Worm (Caenorhabditis elegans): Measurements from ENCODE around the gene cdc-73.
A peak's percentile ranks its signal among the peaks of the same experiment; 100 is the strongest.

Gene cdc-73

DNA sequence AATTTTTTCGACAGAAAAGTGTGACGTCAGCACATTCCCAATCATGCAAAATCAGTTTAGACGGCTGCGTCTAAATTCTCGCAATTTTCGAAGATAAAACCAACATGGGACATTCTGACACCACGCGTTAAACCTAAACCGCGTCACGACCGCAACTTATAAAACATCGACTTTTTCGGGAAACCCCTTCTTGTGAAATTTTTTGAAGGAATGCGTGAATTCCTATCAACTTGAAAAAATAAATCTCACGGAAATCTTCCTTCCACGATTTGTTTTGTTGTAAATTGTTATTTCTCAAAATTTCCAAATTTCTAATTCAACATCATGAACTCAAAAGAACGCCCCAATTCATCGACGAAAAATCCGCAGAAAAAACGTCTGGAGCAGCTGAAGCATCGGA, 2.4 kb upstream of the cdc-73 start, which contains the start of gene F35F11.2:
Gene F35F11.2, plus strand, starts transcription at position 301 of the 400 bp plus-strand sequence.
- TF ChIP-seq elt-1 (tag; optimal IDR thresholded peaks at IDR 0.05): no peak
- TF ChIP-seq lin-39 (tag; optimal IDR thresholded peaks at IDR 0.05): no peak
- no peak for TF ChIP-seq crh-2 (tag; optimal IDR thresholded peaks at IDR 0.05)
- TF ChIP-seq lsy-2 (tag; optimal IDR thresholded peaks at IDR 0.05): no peak
- no peak for TF ChIP-seq sma-3 (GFP tag; optimal IDR thresholded peaks at IDR 0.05)
- no peak for TF ChIP-seq nhr-129 (tag; optimal IDR thresholded peaks at IDR 0.05)
- TF ChIP-seq ceh-82 (tag; optimal IDR thresholded peaks at IDR 0.05): no peak
- no peak for TF ChIP-seq fos-1 (tag; optimal IDR thresholded peaks at IDR 0.05)
- TF ChIP-seq gmeb-1 (tag; optimal IDR thresholded peaks at IDR 0.05): no peak
- TF ChIP-seq unc-39 (tag; optimal IDR thresholded peaks at IDR 0.05): no peak
- no peak for TF ChIP-seq Y55F3AM.14 (GFP tag; optimal IDR thresholded peaks at IDR 0.05)
- TF ChIP-seq sma-9 (GFP tag; optimal IDR thresholded peaks at IDR 0.05): no peak
- no peak for TF ChIP-seq sma-9 (tag; optimal IDR thresholded peaks at IDR 0.05)
- no peak for TF ChIP-seq peb-1 (tag; optimal IDR thresholded peaks at IDR 0.05)
- no peak for TF ChIP-seq mdl-1 (tag; optimal IDR thresholded peaks at IDR 0.05)
- no peak for TF ChIP-seq mbf-1 (tag; optimal IDR thresholded peaks at IDR 0.05)
- TF ChIP-seq lin-13 (GFP tag; optimal IDR thresholded peaks at IDR 0.05): no peak
- TF ChIP-seq snpc-4 (tag; optimal IDR thresholded peaks at IDR 0.05): no peak
- no peak for TF ChIP-seq dmd-4 (tag; optimal IDR thresholded peaks at IDR 0.05)
- TF ChIP-seq nhr-21 (tag; optimal IDR thresholded peaks at IDR 0.05): no peak
- TF ChIP-seq unc-55 (GFP tag; optimal IDR thresholded peaks at IDR 0.05): no peak

ce11 chrIV:4041006-4041405, 1.4 kb upstream of the cdc-73 start:
- TF ChIP-seq ztf-1 (GFP tag; conservative IDR thresholded peaks at IDR 0.05) (no peak), unc-39 (tag; optimal IDR thresholded peaks at IDR 0.05) (no peak), mbf-1 (tag; optimal IDR thresholded peaks at IDR 0.05) (no peak), nhr-11 (tag; optimal IDR thresholded peaks at IDR 0.05) (no peak), nhr-237 (tag; optimal IDR thresholded peaks at IDR 0.05) (no peak), Y55F3AM.14 (GFP tag; optimal IDR thresholded peaks at IDR 0.05) (no peak), ZK546.5 (tag; optimal IDR thresholded peaks at IDR 0.05) (no peak), dmd-4 (tag; optimal IDR thresholded peaks at IDR 0.05) (no peak), ceh-16 (tag; optimal IDR thresholded peaks at IDR 0.05) (no peak), ztf-4 (tag; optimal IDR thresholded peaks at IDR 0.05) (no peak)

DNA sequence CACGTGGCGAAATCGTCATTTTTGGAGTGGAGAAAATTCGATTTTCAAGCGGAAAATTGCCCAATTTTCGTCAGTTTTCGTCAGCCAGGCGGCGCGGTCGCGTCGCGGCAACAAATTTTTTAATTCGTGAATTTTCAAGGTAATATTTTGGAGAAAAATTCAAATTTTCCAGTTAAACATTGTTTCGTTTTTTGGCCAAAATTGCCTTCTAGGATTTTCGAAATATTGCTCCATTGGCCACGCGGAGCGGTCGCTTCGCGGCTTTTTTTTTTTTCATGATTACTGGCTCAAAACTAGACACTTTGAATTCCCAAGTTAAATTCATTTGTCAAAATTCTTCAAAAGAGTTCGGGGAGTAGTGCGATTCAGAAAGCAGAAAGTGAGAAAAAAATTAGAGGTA, 5.3 kb downstream of the cdc-73 start:
- TF ChIP-seq peb-1 (tag; optimal IDR thresholded peaks at IDR 0.05) (no peak), nhr-25 (tag; optimal IDR thresholded peaks at IDR 0.05) (no peak), nhr-23 (tag; optimal IDR thresholded peaks at IDR 0.05) (no peak), lin-13 (GFP tag; optimal IDR thresholded peaks at IDR 0.05) (no peak), unc-55 (GFP tag; optimal IDR thresholded peaks at IDR 0.05) (no peak), nhr-77 (tag; optimal IDR thresholded peaks at IDR 0.05) (no peak), elt-3 (tag; optimal IDR thresholded peaks at IDR 0.05) (no peak), nhr-11 (tag; optimal IDR thresholded peaks at IDR 0.05) (no peak), R02D3.7 (tag; optimal IDR thresholded peaks at IDR 0.05) (no peak), nhr-21 (tag; optimal IDR thresholded peaks at IDR 0.05) (no peak), mbf-1 (tag; optimal IDR thresholded peaks at IDR 0.05) (no peak), ceh-16 (tag; optimal IDR thresholded peaks at IDR 0.05) (no peak)

DNA sequence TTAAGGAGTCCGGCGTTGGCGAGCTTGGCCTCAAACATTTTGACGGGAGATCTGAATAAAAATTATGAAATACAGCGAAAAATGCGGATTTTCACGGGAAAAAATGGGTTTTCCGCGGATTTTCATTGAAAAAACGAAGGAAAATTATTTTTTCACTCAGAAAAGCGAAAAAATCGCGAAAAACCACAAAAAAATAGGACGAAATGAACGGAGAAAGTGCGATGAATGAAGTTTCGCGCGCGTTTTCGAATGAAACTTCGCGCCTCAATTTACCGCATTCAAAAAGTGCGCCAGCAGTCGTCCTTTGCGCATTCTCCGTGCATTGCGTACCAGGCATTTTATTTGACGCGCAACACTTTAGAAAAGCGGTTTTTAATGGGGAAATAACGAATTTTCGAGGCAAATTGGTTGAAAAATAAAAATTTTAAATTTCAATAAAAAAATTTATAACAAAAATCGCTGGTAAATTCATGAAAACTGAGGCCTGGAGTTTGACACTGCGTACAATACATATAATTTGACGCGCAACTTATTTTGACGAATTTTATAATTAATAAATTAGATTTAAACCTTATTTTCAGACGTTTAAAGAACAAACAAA, 7.1 kb downstream of the cdc-73 start, which contains the start of gene pcn-1:
Gene pcn-1, minus strand, starts transcription at position 51 of the 601 bp plus-strand sequence.
- peak; percentile 29 for TF ChIP-seq nhr-237 (tag; optimal IDR thresholded peaks at IDR 0.05)
- TF ChIP-seq mbf-1 (tag; optimal IDR thresholded peaks at IDR 0.05): peak; percentile 20
- peak; percentile 71 for TF ChIP-seq ceh-16 (tag; optimal IDR thresholded peaks at IDR 0.05)
- no peak for TF ChIP-seq lin-39 (tag; optimal IDR thresholded peaks at IDR 0.05)
- TF ChIP-seq nhr-23 (tag; optimal IDR thresholded peaks at IDR 0.05): no peak
- TF ChIP-seq lin-13 (GFP tag; optimal IDR thresholded peaks at IDR 0.05): peak; percentile 89
- TF ChIP-seq nhr-21 (tag; optimal IDR thresholded peaks at IDR 0.05): peak; percentile 95
- TF ChIP-seq mdl-1 (tag; optimal IDR thresholded peaks at IDR 0.05): peak in 1 of 2 experiments; percentile 14
- peak; percentile 53 for TF ChIP-seq ZK546.5 (tag; optimal IDR thresholded peaks at IDR 0.05)
- TF ChIP-seq skn-1 (tag; optimal IDR thresholded peaks at IDR 0.05): no peak
- peak; percentile 83 for TF ChIP-seq nhr-6 (tag; optimal IDR thresholded peaks at IDR 0.05)
- TF ChIP-seq nhr-11 (tag; optimal IDR thresholded peaks at IDR 0.05): no peak
- peak; percentile 78 for TF ChIP-seq ztf-4 (tag; optimal IDR thresholded peaks at IDR 0.05)
- peak; percentile 33 for TF ChIP-seq ceh-82 (tag; optimal IDR thresholded peaks at IDR 0.05)
- no peak for TF ChIP-seq elt-1 (tag; optimal IDR thresholded peaks at IDR 0.05)
- peak; percentile 94 to 96 for TF ChIP-seq lsy-2 (tag; optimal IDR thresholded peaks at IDR 0.05)
- peak; percentile 97 for TF ChIP-seq crh-2 (tag; optimal IDR thresholded peaks at IDR 0.05)
- TF ChIP-seq fos-1 (tag; optimal IDR thresholded peaks at IDR 0.05): peak; percentile 87
- peak; percentile 93 for TF ChIP-seq F13H6.1 (tag; optimal IDR thresholded peaks at IDR 0.05)
- peak; percentile 77 for TF ChIP-seq nhr-129 (tag; optimal IDR thresholded peaks at IDR 0.05)
- TF ChIP-seq unc-55 (GFP tag; optimal IDR thresholded peaks at IDR 0.05): peak; percentile 94
- peak; percentile 85 for TF ChIP-seq sem-4 (tag; optimal IDR thresholded peaks at IDR 0.05)
- peak; percentile 34 for TF ChIP-seq nhr-12 (tag; optimal IDR thresholded peaks at IDR 0.05)
- TF ChIP-seq R02D3.7 (tag; optimal IDR thresholded peaks at IDR 0.05): peak; percentile 68
- TF ChIP-seq sma-3 (GFP tag; optimal IDR thresholded peaks at IDR 0.05): peak; percentile 96
- TF ChIP-seq alr-1 (tag; optimal IDR thresholded peaks at IDR 0.05): no peak
- no peak for TF ChIP-seq peb-1 (tag; optimal IDR thresholded peaks at IDR 0.05)
- peak; percentile 97 for TF ChIP-seq nhr-25 (tag; optimal IDR thresholded peaks at IDR 0.05)
- peak; percentile 78 for TF ChIP-seq lin-11 (tag; optimal IDR thresholded peaks at IDR 0.05)
- TF ChIP-seq unc-39 (tag; optimal IDR thresholded peaks at IDR 0.05): no peak
- TF ChIP-seq blmp-1 (tag; optimal IDR thresholded peaks at IDR 0.05; ENCODE audit: insufficient read depth): peak; percentile 51
- TF ChIP-seq dmd-4 (tag; optimal IDR thresholded peaks at IDR 0.05): peak; percentile 75
- no peak for TF ChIP-seq ztf-11 (tag; optimal IDR thresholded peaks at IDR 0.05)
- peak; percentile 99 for TF ChIP-seq gmeb-1 (tag; optimal IDR thresholded peaks at IDR 0.05)
- TF ChIP-seq egl-27 (tag; optimal IDR thresholded peaks at IDR 0.05): peak; percentile 90

Data from whole organism, L2 larva.